In genomic region chrIV:8597504-8597903, ce11 we compare ENCODE assay signal across 6 worm cellular contexts.
TF ChIP-seq lines count a peak whose summit lies in the region.

No protein-coding gene starts in this region.

TF ChIP-seq in whole organism, L1 larva, 84 proteins besides CTCF, POLR2A, EP300 and RAD21 (continues in another document):
- TF ChIP-seq zag-1 (tag; optimal IDR thresholded peaks at IDR 0.05; lab: Kevin White, UChicago) (no peak), rnt-1 (tag; optimal IDR thresholded peaks at IDR 0.05; lab: Kevin White, UChicago) (peak; percentile 38), nhr-47 (tag; optimal IDR thresholded peaks at IDR 0.05; lab: Kevin White, UChicago) (peak; percentile 10), ceh-8 (GFP tag; optimal IDR thresholded peaks at IDR 0.05; lab: Kevin White, UChicago) (no peak), mep-1 (tag; optimal IDR thresholded peaks at IDR 0.05; lab: Kevin White, UChicago) (peak; percentile 58), grh-1 (GFP tag; IDR thresholded peaks at IDR 0.05; lab: Robert Waterston, UW) (no peak), lir-3 (tag; optimal IDR thresholded peaks at IDR 0.05; lab: Kevin White, UChicago; ENCODE audit: poor library complexity) (peak; percentile 0), nhr-28 (tag; optimal IDR thresholded peaks at IDR 0.05; lab: Kevin White, UChicago) (no peak), unc-86 (tag; optimal IDR thresholded peaks at IDR 0.05; lab: Kevin White, UChicago) (no peak), nhr-90 (tag; optimal IDR thresholded peaks at IDR 0.05; lab: Kevin White, UChicago; ENCODE audit: poor library complexity) (no peak), mdl-1 (tag; optimal IDR thresholded peaks at IDR 0.05; lab: Kevin White, UChicago) (peak in 1 of 2 experiments; percentile 4), efl-1 (optimal IDR thresholded peaks at IDR 0.05; lab: Kevin White, UChicago) (peak; percentile 63 to 82), efl-1 (GFP tag; optimal IDR thresholded peaks at IDR 0.05 in 1 of 2; lab: Kevin White, UChicago) (peak in 1 of 2 experiments; percentile 12), efl-3 (GFP tag; optimal IDR thresholded peaks at IDR 0.05; lab: Kevin White, UChicago) (no peak), lin-14 (GFP tag; optimal IDR thresholded peaks at IDR 0.05; lab: Kevin White, UChicago) (peak; percentile 62)

TF ChIP-seq in whole organism, L2 larva, 48 proteins besides CTCF, POLR2A, EP300 and RAD21 (continues in another document):
- TF ChIP-seq sem-4 (tag; optimal IDR thresholded peaks at IDR 0.05; lab: Kevin White, UChicago) (no peak), zag-1 (tag; optimal IDR thresholded peaks at IDR 0.05; lab: Kevin White, UChicago) (no peak), nhr-237 (tag; optimal IDR thresholded peaks at IDR 0.05; lab: Kevin White, UChicago) (no peak), ztf-11 (tag; optimal IDR thresholded peaks at IDR 0.05; lab: Kevin White, UChicago) (no peak), gmeb-1 (tag; optimal IDR thresholded peaks at IDR 0.05; lab: Kevin White, UChicago) (peak; percentile 13), lin-13 (GFP tag; optimal IDR thresholded peaks at IDR 0.05; lab: Kevin White, UChicago) (no peak), aly-2 (tag; optimal IDR thresholded peaks at IDR 0.05; lab: Kevin White, UChicago) (no peak), nhr-6 (tag; optimal IDR thresholded peaks at IDR 0.05; lab: Kevin White, UChicago) (no peak), mbf-1 (tag; optimal IDR thresholded peaks at IDR 0.05; lab: Kevin White, UChicago) (no peak), peb-1 (tag; optimal IDR thresholded peaks at IDR 0.05; lab: Kevin White, UChicago) (no peak), mab-5 (tag; optimal IDR thresholded peaks at IDR 0.05; lab: Kevin White, UChicago) (no peak), unc-55 (GFP tag; optimal IDR thresholded peaks at IDR 0.05; lab: Kevin White, UChicago) (peak; percentile 56), nhr-11 (tag; optimal IDR thresholded peaks at IDR 0.05; lab: Kevin White, UChicago) (no peak), nhr-10 (tag; optimal IDR thresholded peaks at IDR 0.05; lab: Kevin White, UChicago) (no peak), C34F6.9 (tag; optimal IDR thresholded peaks at IDR 0.05; lab: Kevin White, UChicago) (peak; percentile 54), lsy-2 (tag; optimal IDR thresholded peaks at IDR 0.05; lab: Kevin White, UChicago) (peak; percentile 8 to 57), nhr-12 (tag; optimal IDR thresholded peaks at IDR 0.05; lab: Kevin White, UChicago) (no peak)

TF ChIP-seq in whole organism, L3 larva, 47 proteins besides CTCF, POLR2A, EP300 and RAD21:
- peak; percentile 32 for TF ChIP-seq pha-4 (tag; optimal IDR thresholded peaks at IDR 0.05; lab: Kevin White, UChicago)
- no peak for TF ChIP-seq lin-15B (tag; optimal IDR thresholded peaks at IDR 0.05; lab: Kevin White, UChicago)
- TF ChIP-seq daf-12 (tag; optimal IDR thresholded peaks at IDR 0.05; lab: Kevin White, UChicago), result no peak
- TF ChIP-seq hmg-11 (tag; optimal IDR thresholded peaks at IDR 0.05; lab: Kevin White, UChicago), result peak; percentile 51
- peak; percentile 39 for TF ChIP-seq nhr-23 (tag; optimal IDR thresholded peaks at IDR 0.05; lab: Kevin White, UChicago)
- TF ChIP-seq nfya-1 (tag; optimal IDR thresholded peaks at IDR 0.05; lab: Kevin White, UChicago; ENCODE audit: insufficient read depth), result peak; percentile 57

TF ChIP-seq in whole organism, L4 larva, 104 proteins besides CTCF, POLR2A, EP300 and RAD21:
- TF ChIP-seq unc-62 (GFP tag; optimal IDR thresholded peaks at IDR 0.05 in 1 of 2; lab: Kevin White, UChicago) (peak in 1 of 2 experiments; percentile 28), unc-62 (tag; optimal IDR thresholded peaks at IDR 0.05; lab: Kevin White, UChicago) (no peak), hmg-1.1 (GFP tag; IDR thresholded peaks at IDR 0.05; lab: Robert Waterston, UW) (peak; percentile 45; the same call in 1 of the 2 replicates), lsy-2 (tag; optimal IDR thresholded peaks at IDR 0.05; lab: Kevin White, UChicago) (peak in 1 of 2 experiments; percentile 12), rbr-2 (tag; optimal IDR thresholded peaks at IDR 0.05; lab: Kevin White, UChicago) (peak; percentile 7), lin-1 (GFP tag; IDR thresholded peaks at IDR 0.05; lab: Robert Waterston, UW) (no peak), duxl-1 (tag; optimal IDR thresholded peaks at IDR 0.05; lab: Kevin White, UChicago; ENCODE audit: poor library complexity) (peak; percentile 91), ama-1 (optimal IDR thresholded peaks at IDR 0.05; lab: Kevin White, UChicago) (no peak)
TF ChIP-seq in whole organism, L4 larva: peak in this region for 5.

TF ChIP-seq in whole organism, late embryonic, 69 proteins besides CTCF, POLR2A, EP300 and RAD21:
- TF ChIP-seq nhr-232 (tag; optimal IDR thresholded peaks at IDR 0.05; lab: Kevin White, UChicago), result no peak
- TF ChIP-seq nfya-1 (tag; optimal IDR thresholded peaks at IDR 0.05; lab: Kevin White, UChicago), result peak; percentile 44
- TF ChIP-seq ceh-48 (tag; optimal IDR thresholded peaks at IDR 0.05; lab: Kevin White, UChicago), result peak; percentile 19
TF ChIP-seq in whole organism, late embryonic: peak in this region for 2.

TF ChIP-seq in whole organism, mixed stage, embryonic, 35 proteins besides CTCF, POLR2A, EP300 and RAD21:
- TF ChIP-seq ces-1 (GFP tag; optimal IDR thresholded peaks at IDR 0.05; lab: Kevin White, UChicago), result peak; percentile 59
- TF ChIP-seq bed-3 (GFP tag; optimal IDR thresholded peaks at IDR 0.05; lab: Kevin White, UChicago), result no peak
- TF ChIP-seq lin-13 (tag; optimal IDR thresholded peaks at IDR 0.05; lab: Kevin White, UChicago), result no peak
- TF ChIP-seq unc-120 (tag; optimal IDR thresholded peaks at IDR 0.05; lab: Kevin White, UChicago; ENCODE audit: poor library complexity, severe bottlenecking), result peak; percentile 49
- no peak for TF ChIP-seq mep-1 (tag; optimal IDR thresholded peaks at IDR 0.05; lab: Kevin White, UChicago)
- TF ChIP-seq flh-1 (GFP tag; optimal IDR thresholded peaks at IDR 0.05; lab: Kevin White, UChicago), result no peak
- TF ChIP-seq nhr-2 (tag; optimal IDR thresholded peaks at IDR 0.05; lab: Kevin White, UChicago), result peak; percentile 3
- no peak for TF ChIP-seq hlh-1 (tag; optimal IDR thresholded peaks at IDR 0.05; lab: Kevin White, UChicago)
- TF ChIP-seq nhr-237 (tag; optimal IDR thresholded peaks at IDR 0.05; lab: Kevin White, UChicago), result peak; percentile 3
- TF ChIP-seq mls-2 (tag; optimal IDR thresholded peaks at IDR 0.05; lab: Kevin White, UChicago), result no peak

Comparison
In these comparisons a context has a peak if more than half of its experiments do, and no peak if none do; other contexts are left out.
1. Of the 29 proteins assayed by ChIP-seq in both whole organism, L4 larva and whole organism, L1 larva: peak only in whole organism, L4 larva: none; only in whole organism, L1 larva: ceh-82, lir-3 and mep-1; in both: none; in neither: 22; mixed calls (peak in some experiments, not most) for 4.